Fruit fly (Drosophila melanogaster) whole organism, larva: Measurements from ENCODE around the gene CG32708.
"Not testable (repeated sequence)": the region's sequence is repeated elsewhere in the genome, so short reads cannot be mapped to it uniquely, and the experiment has no call there.

Experiments used
- noc ChIP-seq: fragments of 200-800 bp; sonication (Bioruptor generic); optimal IDR thresholded peaks from 3 replicates; lab custom pipeline; 2019; ENCODE audit warnings: missing biosample characterization, mild to moderate bottlenecking, missing genetic modification characterization, moderate library complexity

CG32708 gene

dm6 chrX:9063425-9063824, 22.3 kb upstream of the CG32708 start:
- no peak for TF ChIP-seq noc (tag; lab: Kevin White, UChicago)

- TF ChIP-seq noc (tag; lab: Kevin White, UChicago): no peak
Measured at dm6 chrX:9064029-9064428, 21.7 kb upstream of the CG32708 start.

- peak; percentile 33 for TF ChIP-seq noc (tag; lab: Kevin White, UChicago)
Measured at dm6 chrX:9066802-9067489, 18.8 kb upstream of the CG32708 start.

dm6 chrX:9067754-9068477, 17.8 kb upstream of the CG32708 start, which contains the start of gene CG15365:
CG15365 (minus strand) TSS chrX:9067983.
- no peak for TF ChIP-seq noc (tag; lab: Kevin White, UChicago)

dm6 chrX:9068822-9069221, 16.9 kb upstream of the CG32708 start:
- TF ChIP-seq noc (tag; lab: Kevin White, UChicago): no peak

- no peak for TF ChIP-seq noc (tag; lab: Kevin White, UChicago)
Measured at dm6 chrX:9071308-9071707, 14.4 kb upstream of the CG32708 start, which contains the start of gene CG10970. CG10970 (minus strand) TSS chrX:9071408.

DNA sequence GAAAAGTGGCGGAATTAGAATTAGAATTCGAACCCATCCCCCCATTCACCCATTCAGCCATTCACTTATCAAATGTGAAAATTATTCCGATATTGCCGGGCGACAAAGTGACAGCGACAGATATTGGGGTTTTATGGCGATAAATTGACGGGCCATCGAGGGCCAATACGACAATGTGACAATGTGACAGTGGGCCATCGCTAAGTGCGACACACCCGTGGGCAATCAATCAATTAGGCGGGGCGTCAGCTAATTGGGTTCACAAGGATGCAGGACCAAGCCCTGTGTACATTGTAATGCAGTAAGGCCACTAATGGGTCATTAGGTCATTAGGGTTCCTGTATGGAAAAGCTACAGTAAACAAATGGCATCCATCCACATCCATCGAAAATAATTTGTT, 11.7 kb upstream of the CG32708 start:
- peak; percentile 28 for TF ChIP-seq noc (tag; lab: Kevin White, UChicago)

DNA sequence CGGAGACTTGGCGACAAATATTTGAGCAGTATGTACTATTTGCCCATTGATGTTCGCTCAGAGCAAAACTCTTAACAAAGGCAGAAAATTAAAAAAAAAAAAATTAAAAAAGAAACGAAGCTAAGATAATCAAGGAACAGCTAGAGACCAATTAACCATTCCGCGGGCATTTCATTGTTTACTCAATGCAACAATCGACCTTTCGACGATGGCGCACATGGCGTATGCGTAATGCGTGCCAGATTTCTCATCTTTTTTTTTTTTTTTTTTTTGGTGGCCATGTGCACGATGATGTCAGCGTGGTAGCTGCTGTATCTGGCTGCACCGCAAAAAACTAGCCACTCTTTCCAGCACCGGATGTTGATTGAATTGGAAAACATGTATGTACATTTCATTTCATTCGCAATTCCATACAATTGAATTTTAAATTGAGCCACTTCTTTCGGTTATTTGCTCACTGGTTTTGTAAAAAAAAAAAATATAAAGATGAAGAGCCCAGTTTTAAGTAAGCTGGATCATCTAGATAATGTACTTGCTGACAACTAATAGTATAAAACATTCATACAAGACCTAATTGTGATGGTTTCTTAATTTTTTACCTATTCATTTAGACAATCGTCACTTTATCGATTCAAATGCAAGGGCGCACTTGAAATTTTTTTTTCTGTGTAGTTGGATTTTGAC, 9.9 kb upstream of the CG32708 start:
- TF ChIP-seq noc (tag; lab: Kevin White, UChicago): no peak

dm6 chrX:9077558-9077957, 8.2 kb upstream of the CG32708 start:
- TF ChIP-seq noc (tag; lab: Kevin White, UChicago): no peak

- TF ChIP-seq noc (tag; lab: Kevin White, UChicago): no peak
Measured at dm6 chrX:9078263-9078662, 7.5 kb upstream of the CG32708 start, which contains the start of gene CG44325. CG44325 (minus strand) TSS chrX:9078499.

DNA sequence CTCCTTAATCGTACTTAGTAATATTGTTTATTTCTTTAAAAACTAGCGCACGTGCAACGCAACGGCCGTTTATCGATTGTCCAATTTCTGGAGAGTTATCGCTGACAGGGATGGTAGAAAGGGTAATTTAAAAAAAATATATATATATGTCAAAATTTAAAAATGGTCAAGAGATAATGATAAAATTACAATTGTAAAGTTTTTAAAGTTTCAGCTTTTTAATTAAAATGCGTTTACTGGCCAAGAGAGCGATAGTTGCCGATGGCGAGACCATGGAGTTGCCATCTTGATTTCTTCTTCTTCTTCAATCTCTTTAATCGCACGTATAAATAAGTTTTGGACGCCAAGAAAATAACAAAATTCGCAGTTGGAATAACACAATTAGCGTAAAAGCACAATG, 4.8 kb upstream of the CG32708 start, which contains the start of the genes CG7246 and HP1b:
Gene CG7246, minus strand, starts transcription at position 96 of the 400 bp plus-strand sequence.
Gene HP1b, plus strand, starts transcription at position 102 of the 400 bp plus-strand sequence.
- TF ChIP-seq noc (tag; lab: Kevin White, UChicago): peak; percentile 66

DNA sequence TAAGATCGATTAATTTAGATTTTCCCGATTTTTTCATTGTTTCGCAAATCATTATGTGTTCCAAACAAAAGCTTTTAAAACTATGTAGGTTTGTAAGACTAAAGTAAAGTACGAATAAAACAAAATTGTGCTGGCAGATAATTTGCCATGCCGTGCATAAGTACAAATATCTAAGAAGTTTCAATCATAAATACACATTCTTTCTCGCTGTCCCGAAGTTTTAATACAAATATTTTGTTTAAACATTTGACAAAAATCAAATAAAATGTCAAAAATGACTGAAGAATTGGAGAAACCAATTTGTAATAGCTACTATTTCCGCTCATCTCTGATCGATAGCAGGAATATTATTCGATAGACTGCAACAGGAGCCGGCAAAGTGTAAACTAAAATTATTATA, 3.1 kb upstream of the CG32708 start, which contains the start of gene APC4:
Gene APC4, plus strand, starts transcription at position 332 of the 400 bp plus-strand sequence.
- peak; percentile 32 for TF ChIP-seq noc (tag; lab: Kevin White, UChicago)

dm6 chrX:9086702-9087179, 1.0 kb downstream of the CG32708 start, which contains the start of gene CG32706:
CG32706 (plus strand) TSS chrX:9087129.
- not testable (repeated sequence) for TF ChIP-seq noc (tag; lab: Kevin White, UChicago)

- TF ChIP-seq noc (tag; lab: Kevin White, UChicago): not testable (repeated sequence)
Measured at dm6 chrX:9087920-9088417, 2.2 kb downstream of the CG32708 start, which contains the start of gene CG6999. CG6999 (plus strand) TSS chrX:9088367.
